Worm (Caenorhabditis elegans): ENCODE results near the gene tag-275.

The tag-275 gene

ce11 chrX:6128225-6128686 is 22.1 kb downstream of the tag-275 start, which contains the start of gene C15H9.9:
TSS of gene C15H9.9 (minus strand) at chrX:6128275.
- TF ChIP-seq ztf-16 (tag; optimal IDR thresholded peaks at IDR 0.05): no peak
- no peak for TF ChIP-seq pat-9 (tag; optimal IDR thresholded peaks at IDR 0.05)
- peak; percentile 17 for TF ChIP-seq rnt-1 (tag; optimal IDR thresholded peaks at IDR 0.05)
- no peak for TF ChIP-seq ceh-30 (tag; optimal IDR thresholded peaks at IDR 0.05)
- no peak for TF ChIP-seq dve-1 (tag; optimal IDR thresholded peaks at IDR 0.05)
- TF ChIP-seq pha-2 (tag; optimal IDR thresholded peaks at IDR 0.05): no peak
- TF ChIP-seq hlh-15 (tag; optimal IDR thresholded peaks at IDR 0.05): no peak
- no peak for TF ChIP-seq pqm-1 (tag; optimal IDR thresholded peaks at IDR 0.05)
- TF ChIP-seq elt-4 (tag; optimal IDR thresholded peaks at IDR 0.05): no peak
- TF ChIP-seq sox-2 (GFP tag; IDR thresholded peaks at IDR 0.05): no peak
- TF ChIP-seq ceh-31 (tag; optimal IDR thresholded peaks at IDR 0.05): peak; percentile 69
- no peak for TF ChIP-seq pha-4 (tag; optimal IDR thresholded peaks at IDR 0.05)
- peak; percentile 75 for TF ChIP-seq unc-42 (tag; optimal IDR thresholded peaks at IDR 0.05)
- TF ChIP-seq pag-3 (tag; optimal IDR thresholded peaks at IDR 0.05; ENCODE audit: borderline replicate concordance): no peak
- TF ChIP-seq C08G9.2 (tag; optimal IDR thresholded peaks at IDR 0.05): no peak
- TF ChIP-seq hlh-30 (tag; optimal IDR thresholded peaks at IDR 0.05; ENCODE audit: insufficient read depth): no peak
- no peak for TF ChIP-seq Y22D7AL.16 (tag; optimal IDR thresholded peaks at IDR 0.05)
- TF ChIP-seq eyg-1 (tag; optimal IDR thresholded peaks at IDR 0.05): no peak
- TF ChIP-seq tbx-2 (tag; optimal IDR thresholded peaks at IDR 0.05): peak; percentile 12
- no peak for TF ChIP-seq pros-1 (tag; optimal IDR thresholded peaks at IDR 0.05)
- no peak for TF ChIP-seq fax-1 (tag; optimal IDR thresholded peaks at IDR 0.05)
- TF ChIP-seq ets-4 (tag; optimal IDR thresholded peaks at IDR 0.05): no peak
- peak; percentile 28 for TF ChIP-seq unc-55 (GFP tag; optimal IDR thresholded peaks at IDR 0.05)
- TF ChIP-seq pax-1 (tag; optimal IDR thresholded peaks at IDR 0.05): no peak
- TF ChIP-seq ceh-19 (GFP tag; optimal IDR thresholded peaks at IDR 0.05): no peak
- TF ChIP-seq ahr-1 (tag; optimal IDR thresholded peaks at IDR 0.05): no peak
- peak; percentile 65 for TF ChIP-seq ceh-18 (tag; optimal IDR thresholded peaks at IDR 0.05)

ce11 chrX:6122026-6122425 is 28.3 kb downstream of the tag-275 start, which contains the start of gene nnt-1:
TSS of gene nnt-1 (plus strand) at chrX:6122311.
- TF ChIP-seq ceh-14 (tag; optimal IDR thresholded peaks at IDR 0.05) (no peak), ceh-9 (tag; optimal IDR thresholded peaks at IDR 0.05) (no peak), C08G9.2 (tag; optimal IDR thresholded peaks at IDR 0.05) (no peak), che-1 (tag; optimal IDR thresholded peaks at IDR 0.05) (no peak), lim-6 (tag; optimal IDR thresholded peaks at IDR 0.05) (no peak), hlh-30 (tag; optimal IDR thresholded peaks at IDR 0.05; ENCODE audit: insufficient read depth) (peak; percentile 27), ceh-34 (tag; optimal IDR thresholded peaks at IDR 0.05) (no peak), mec-3 (tag; optimal IDR thresholded peaks at IDR 0.05; ENCODE audit: borderline replicate concordance) (no peak), ceh-6 (GFP tag; optimal IDR thresholded peaks at IDR 0.05) (no peak)

- TF ChIP-seq Y22D7AL.16 (tag; optimal IDR thresholded peaks at IDR 0.05): no peak
- no peak for TF ChIP-seq nfya-1 (tag; optimal IDR thresholded peaks at IDR 0.05)
- TF ChIP-seq elt-4 (tag; optimal IDR thresholded peaks at IDR 0.05): no peak
- no peak for TF ChIP-seq C38D4.7 (GFP tag; optimal IDR thresholded peaks at IDR 0.05)
- TF ChIP-seq fkh-10 (GFP tag; optimal IDR thresholded peaks at IDR 0.05): no peak
- no peak for TF ChIP-seq ceh-19 (GFP tag; optimal IDR thresholded peaks at IDR 0.05)
- no peak for TF ChIP-seq unc-55 (GFP tag; optimal IDR thresholded peaks at IDR 0.05)
- TF ChIP-seq che-1 (tag; optimal IDR thresholded peaks at IDR 0.05): no peak
- no peak for TF ChIP-seq pqm-1 (tag; optimal IDR thresholded peaks at IDR 0.05)
- no peak for TF ChIP-seq tbx-2 (tag; optimal IDR thresholded peaks at IDR 0.05)
- no peak for TF ChIP-seq npax-4 (tag; optimal IDR thresholded peaks at IDR 0.05)
- no peak for TF ChIP-seq nhr-11 (tag; optimal IDR thresholded peaks at IDR 0.05)
- no peak for TF ChIP-seq C08G9.2 (tag; optimal IDR thresholded peaks at IDR 0.05)
- TF ChIP-seq ceh-6 (GFP tag; optimal IDR thresholded peaks at IDR 0.05): no peak
- TF ChIP-seq odd-2 (tag; optimal IDR thresholded peaks at IDR 0.05): no peak
- TF ChIP-seq hlh-13 (GFP tag; optimal IDR thresholded peaks at IDR 0.05): no peak
Observed at ce11 chrX:6121279-6121678, 29.1 kb downstream of the tag-275 start.

All from whole organism, late embryonic.